Fruit fly (Drosophila melanogaster) whole organism, wandering third instar larva: ENCODE data around the gene CG17328.
A peak's percentile ranks its signal among the peaks of the same experiment; 100 is the strongest.

ENCODE experiments used
- Abd-B ChIP-seq: fragments of >200 bp; optimal IDR thresholded peaks from 2 replicates; lab custom pipeline; 2017; ENCODE audit warnings: missing biosample characterization, missing genetic modification characterization
- CG32264 ChIP-seq: fragments of 200-800 bp; sonication (Bioruptor generic); optimal IDR thresholded peaks from 2 replicates; lab custom pipeline; 2016; ENCODE audit warnings: missing biosample characterization, missing genetic modification characterization
- CG9705 ChIP-seq: fragments of 200-800 bp; sonication (Bioruptor generic); optimal IDR thresholded peaks from 2 replicates; lab custom pipeline; 2018; ENCODE audit warnings: missing biosample characterization, mild to moderate bottlenecking, missing genetic modification characterization
- CrebA ChIP-seq: fragments of 200-800 bp; sonication (Bioruptor generic); optimal IDR thresholded peaks from 2 replicates; lab custom pipeline; 2016; ENCODE audit warnings: missing biosample characterization, mild to moderate bottlenecking, missing genetic modification characterization, borderline replicate concordance
- Dfd ChIP-seq: fragments of >200 bp; optimal IDR thresholded peaks from 2 replicates; lab custom pipeline; 2017; ENCODE audit warnings: missing biosample characterization, missing genetic modification characterization
- Dif ChIP-seq: fragments of 200-275, 200-300 bp; sonication (Bioruptor generic); optimal IDR thresholded peaks from 2 replicates; lab custom pipeline; 2018; ENCODE audit warnings: missing biosample characterization, missing genetic modification characterization; ENCODE audit not compliant: partially characterized antibody
- GATAd ChIP-seq: sonication (Bioruptor generic); optimal IDR thresholded peaks from 2 replicates; lab custom pipeline; 2016; ENCODE audit warnings: missing biosample characterization, missing genetic modification characterization
- HLH106 ChIP-seq: fragments of 200-800 bp; optimal IDR thresholded peaks from 3 replicates; lab custom pipeline; 2019; ENCODE audit warnings: missing biosample characterization, mild to moderate bottlenecking, missing genetic modification characterization, moderate library complexity
- Hnf4 ChIP-seq: fragments of 200-800 bp; sonication (Bioruptor generic); optimal IDR thresholded peaks from 2 replicates; lab custom pipeline; 2016; ENCODE audit warnings: missing biosample characterization, mild to moderate bottlenecking, missing genetic modification characterization
- Hr78 ChIP-seq: fragments of >200 bp; optimal IDR thresholded peaks from 2 replicates; lab custom pipeline; 2017; ENCODE audit warnings: missing biosample characterization, missing genetic modification characterization
- Hr83 ChIP-seq: fragments of 200-300 bp; sonication (Bioruptor generic); optimal IDR thresholded peaks from 2 replicates; lab custom pipeline; 2016; ENCODE audit warnings: missing biosample characterization, mild to moderate bottlenecking, missing genetic modification characterization, moderate library complexity; ENCODE audit not compliant: poor library complexity, severe bottlenecking
- Jra ChIP-seq: sonication (Bioruptor generic); optimal IDR thresholded peaks from 2 replicates; lab custom pipeline; 2016; ENCODE audit warnings: missing biosample characterization, missing genetic modification characterization
- Mio ChIP-seq: sonication (Bioruptor generic); optimal IDR thresholded peaks from 2 replicates; lab custom pipeline; 2016; ENCODE audit warnings: missing biosample characterization, missing genetic modification characterization
- Myc ChIP-seq: fragments of >200 bp; optimal IDR thresholded peaks from 2 replicates; lab custom pipeline; 2017
- N ChIP-seq: fragments of >200 bp; optimal IDR thresholded peaks from 2 replicates; lab custom pipeline; 2018; ENCODE audit warnings: missing biosample characterization, missing external identifiers, missing genetic modification characterization
- OdsH ChIP-seq: fragments of 200-800 bp; sonication (Bioruptor generic); optimal IDR thresholded peaks from 2 replicates; lab custom pipeline; 2016; ENCODE audit warnings: missing biosample characterization, mild to moderate bottlenecking, missing genetic modification characterization
- Rel ChIP-seq, 2 experiments: fragments of 200-800 bp; sonication (Bioruptor generic) in 1 of 2; optimal IDR thresholded peaks; 2 replicates in 1 of 2; 3 replicates in 1 of 2; lab custom pipeline; 2016 to 2019; ENCODE audit warnings: mild to moderate bottlenecking in 2 of 2, missing biosample characterization in 2 of 2, missing genetic modification characterization in 2 of 2, moderate library complexity in 1 of 2
- Sp1 ChIP-seq: fragments of 200-800 bp; sonication (Bioruptor generic); optimal IDR thresholded peaks from 3 replicates; lab custom pipeline; 2019; ENCODE audit warnings: missing biosample characterization, mild to moderate bottlenecking, missing genetic modification characterization, moderate library complexity
- Vsx2 ChIP-seq: fragments of 200-300, 225-300 bp; sonication (Bioruptor generic); optimal IDR thresholded peaks from 2 replicates; lab custom pipeline; 2018; ENCODE audit warnings: missing biosample characterization, missing genetic modification characterization; ENCODE audit not compliant: partially characterized antibody
- br ChIP-seq: fragments of 200-800 bp; sonication (Bioruptor generic); optimal IDR thresholded peaks from 2 replicates; lab custom pipeline; 2016; ENCODE audit warnings: missing biosample characterization, missing genetic modification characterization
- brk ChIP-seq: fragments of 200-800 bp; sonication (Bioruptor generic); optimal IDR thresholded peaks from 2 replicates; lab custom pipeline; 2016; ENCODE audit warnings: missing biosample characterization, mild to moderate bottlenecking, missing genetic modification characterization
- dl ChIP-seq, 2 experiments: fragments of 175-275, 200-275 bp in 1 of 2; fragments of 200-275 bp in 1 of 2; sonication (Bioruptor generic); optimal IDR thresholded peaks; lab custom pipeline; 2018; ENCODE audit warnings: mild to moderate bottlenecking in 2 of 2, missing biosample characterization in 2 of 2, missing genetic modification characterization in 2 of 2, moderate library complexity in 2 of 2; ENCODE audit not compliant: partially characterized antibody in 2 of 2, insufficient read depth in 1 of 2
- dmrt93B ChIP-seq: fragments of 200-800 bp; sonication (Bioruptor generic); optimal IDR thresholded peaks from 2 replicates; lab custom pipeline; 2018; ENCODE audit warnings: missing biosample characterization, mild to moderate bottlenecking, missing genetic modification characterization
- dsf ChIP-seq: sonication (Bioruptor generic); optimal IDR thresholded peaks from 2 replicates; lab custom pipeline; 2016; ENCODE audit warnings: missing biosample characterization, missing genetic modification characterization, borderline replicate concordance
- ey ChIP-seq: fragments of 200-800 bp; sonication (Bioruptor generic); optimal IDR thresholded peaks from 2 replicates; lab custom pipeline; 2016; ENCODE audit warnings: missing biosample characterization, missing genetic modification characterization
- foxo ChIP-seq, 2 experiments: fragments of 200-800 bp; sonication (Bioruptor generic); optimal IDR thresholded peaks; 2 replicates in 1 of 2; 3 replicates in 1 of 2; lab custom pipeline; 2016 to 2017; ENCODE audit warnings: missing biosample characterization in 2 of 2, missing genetic modification characterization in 2 of 2
- fru ChIP-seq: fragments of 200-800 bp; sonication (Bioruptor generic); optimal IDR thresholded peaks from 3 replicates; lab custom pipeline; 2016; ENCODE audit warnings: missing biosample characterization, mild to moderate bottlenecking, missing genetic modification characterization
- h ChIP-seq: fragments of 200-800 bp; sonication (Bioruptor generic); optimal IDR thresholded peaks from 3 replicates; lab custom pipeline; 2016; ENCODE audit warnings: missing biosample characterization, mild to moderate bottlenecking, missing genetic modification characterization
- jim ChIP-seq: fragments of 175-275, 200-325 bp; sonication (Bioruptor generic); optimal IDR thresholded peaks from 2 replicates; lab custom pipeline; 2016; ENCODE audit warnings: missing biosample characterization, mild to moderate bottlenecking, missing genetic modification characterization
- lola ChIP-seq: fragments of >200 bp; optimal IDR thresholded peaks from 2 replicates; lab custom pipeline; 2017; ENCODE audit warnings: missing biosample characterization, missing genetic modification characterization
- pan ChIP-seq: fragments of >200 bp; optimal IDR thresholded peaks from 2 replicates; lab custom pipeline; 2017
- psq ChIP-seq: fragments of 200-800 bp; sonication (Bioruptor generic); optimal IDR thresholded peaks from 3 replicates; lab custom pipeline; 2017; ENCODE audit warnings: missing biosample characterization, mild to moderate bottlenecking, missing genetic modification characterization, moderate library complexity
- rgr ChIP-seq: fragments of 200-800 bp; sonication (Bioruptor generic); optimal IDR thresholded peaks from 3 replicates; lab custom pipeline; 2016; ENCODE audit warnings: missing biosample characterization, mild to moderate bottlenecking, missing genetic modification characterization
- sage ChIP-seq: fragments of 200-800 bp; sonication (Bioruptor generic); optimal IDR thresholded peaks from 2 replicates; lab custom pipeline; 2016; ENCODE audit warnings: missing biosample characterization, mild to moderate bottlenecking, missing genetic modification characterization
- sv ChIP-seq: fragments of 200-800 bp; sonication (Bioruptor generic); optimal IDR thresholded peaks from 3 replicates; lab custom pipeline; 2016; ENCODE audit warnings: missing biosample characterization, missing genetic modification characterization
- tai ChIP-seq: sonication (Bioruptor generic); optimal IDR thresholded peaks from 2 replicates; lab custom pipeline; 2016; ENCODE audit warnings: missing biosample characterization, missing genetic modification characterization
- usp ChIP-seq: fragments of >200 bp; optimal IDR thresholded peaks from 2 replicates; lab custom pipeline; 2017; ENCODE audit warnings: missing biosample characterization, missing genetic modification characterization
- woc ChIP-seq: sonication (Bioruptor generic); optimal IDR thresholded peaks from 2 replicates; lab custom pipeline; 2016; ENCODE audit warnings: missing biosample characterization, mild to moderate bottlenecking, missing genetic modification characterization

Gene CG17328

DNA sequence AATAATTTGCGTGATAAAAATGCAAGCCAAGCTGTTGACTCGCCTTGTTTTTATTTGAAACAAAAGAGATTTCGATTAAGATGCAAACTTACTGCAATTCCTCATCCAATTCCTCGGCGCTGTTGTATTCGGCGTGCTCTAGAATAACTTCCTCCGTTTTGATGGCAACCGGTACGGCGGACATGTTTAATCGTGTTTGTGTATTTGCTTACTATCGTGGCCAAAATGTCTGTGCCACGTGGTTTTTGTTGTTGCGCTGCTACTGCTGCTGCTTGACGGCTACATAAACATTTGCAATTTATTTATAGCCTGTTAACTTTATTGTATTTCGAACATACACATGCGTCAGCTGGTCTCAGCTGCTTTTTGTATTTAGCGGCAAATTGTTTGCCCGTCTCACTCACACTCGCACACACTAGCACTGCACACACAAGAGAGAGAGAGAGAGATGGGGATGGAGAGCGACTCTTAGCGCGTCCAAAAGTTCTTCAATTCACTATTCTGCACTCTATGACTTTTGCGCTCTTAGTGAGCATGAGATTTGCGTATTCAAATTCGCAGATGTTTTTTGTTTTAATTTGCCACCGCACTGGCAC, 12.6 kb upstream of the CG17328 start:
- TF ChIP-seq dl (GFP tag; optimal IDR thresholded peaks at IDR 0.05; lab: Kevin White, UChicago; ENCODE audit: insufficient read depth in 1 of 2, partially characterized antibody in 2 of 2) (peak in 1 of 2 experiments; percentile 18), Hnf4 (GFP tag; lab: Kevin White, UChicago) (no peak), Mio (GFP tag; lab: Kevin White, UChicago) (no peak)
- TF ChIP-seq, all 38 proteins: peak for 1

DNA sequence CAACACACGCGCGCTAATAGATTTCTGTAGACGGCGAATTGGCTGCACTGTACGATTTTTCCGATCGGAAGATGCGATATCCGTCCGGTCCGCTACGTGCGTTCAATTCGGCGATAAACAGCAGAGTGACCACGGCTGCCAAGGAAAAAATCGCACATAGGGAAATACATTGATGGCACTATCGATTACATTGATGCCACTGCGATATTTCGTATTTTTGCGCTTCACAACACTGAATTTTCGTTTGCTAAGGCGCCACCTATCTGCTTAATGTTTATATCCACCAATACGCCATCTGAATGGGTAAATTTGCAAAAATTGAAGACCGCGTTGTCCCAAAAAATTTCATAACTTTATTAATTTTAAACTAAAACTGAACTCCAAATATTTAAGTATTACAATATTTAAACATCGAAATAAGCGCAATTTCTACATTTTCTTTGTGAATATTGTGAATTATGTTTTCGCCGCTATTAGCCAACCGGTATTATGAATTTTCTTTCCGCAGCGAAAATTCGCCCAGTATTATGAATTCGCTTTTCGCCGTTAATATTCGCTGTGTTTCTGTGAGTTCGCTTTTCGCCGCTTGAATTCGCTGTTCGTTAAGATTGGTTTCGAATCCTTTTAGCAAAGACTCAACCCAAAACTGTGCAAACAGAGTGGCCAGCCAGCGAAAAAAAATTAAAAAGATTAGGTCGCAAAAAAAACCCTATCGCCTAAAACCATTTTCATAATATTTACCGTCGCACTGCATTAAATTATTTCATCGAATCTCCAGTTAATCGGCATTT, 11.9 kb upstream of the CG17328 start, which contains the start of the genes crp and pkaap:
Gene crp (minus strand): TSS at position 129 of the 791 bp plus-strand sequence.
Gene pkaap (plus strand): TSS at position 689 of the 791 bp plus-strand sequence.
- TF ChIP-seq psq (GFP tag; lab: Kevin White, UChicago) (peak; percentile 34), dl (GFP tag; optimal IDR thresholded peaks at IDR 0.05; lab: Kevin White, UChicago; ENCODE audit: insufficient read depth in 1 of 2, partially characterized antibody in 2 of 2) (peak in 1 of 2 experiments; percentile 62), Hr78 (GFP tag; lab: Kevin White, UChicago) (no peak), h (GFP tag; lab: Kevin White, UChicago) (peak; percentile 86), lola (GFP tag; lab: Kevin White, UChicago) (no peak), jim (GFP tag; lab: Kevin White, UChicago) (peak; percentile 90), Jra (GFP tag; lab: Kevin White, UChicago) (peak; percentile 85), Hr83 (GFP tag; lab: Kevin White, UChicago) (peak; percentile 97), pan (lab: Kevin White, UChicago) (no peak), foxo (GFP tag; optimal IDR thresholded peaks at IDR 0.05; lab: Kevin White, UChicago) (peak; percentile 66 to 88), usp (no peak), ey (GFP tag; lab: Kevin White, UChicago) (peak; percentile 76), sv (GFP tag; lab: Kevin White, UChicago) (peak; percentile 93), GATAd (GFP tag; lab: Kevin White, UChicago) (peak; percentile 64), CrebA (GFP tag; lab: Kevin White, UChicago) (no peak), woc (GFP tag; lab: Kevin White, UChicago) (peak; percentile 48), CG9705 (GFP tag; lab: Kevin White, UChicago) (peak; percentile 58), sage (GFP tag; lab: Kevin White, UChicago) (peak; percentile 63), tai (GFP tag; lab: Kevin White, UChicago) (peak; percentile 97), dmrt93B (GFP tag; lab: Kevin White, UChicago) (peak; percentile 42), br (peak; percentile 76), Rel (GFP tag; optimal IDR thresholded peaks at IDR 0.05; lab: Kevin White, UChicago) (peak; percentile 51), Rel (tag; optimal IDR thresholded peaks at IDR 0.05; lab: Kevin White, UChicago) (peak; percentile 47), N (GFP tag; lab: Kevin White, UChicago) (no peak), Hnf4 (GFP tag; lab: Kevin White, UChicago) (peak; percentile 92), OdsH (peak; percentile 74), HLH106 (tag; lab: Kevin White, UChicago) (peak; percentile 64), Abd-B (GFP tag; lab: Kevin White, UChicago) (no peak), Vsx2 (GFP tag; lab: Kevin White, UChicago) (peak; percentile 98), dsf (GFP tag; lab: Kevin White, UChicago) (peak; percentile 73), Myc (lab: Kevin White, UChicago) (peak; percentile 86), fru (GFP tag; lab: Kevin White, UChicago) (peak; percentile 73), Sp1 (GFP tag; lab: Kevin White, UChicago) (peak; percentile 61), brk (GFP tag; lab: Kevin White, UChicago) (peak; percentile 80), rgr (peak; percentile 86), Mio (GFP tag; lab: Kevin White, UChicago) (peak; percentile 53), Dfd (GFP tag; lab: Kevin White, UChicago) (no peak), Dif (GFP tag; lab: Kevin White, UChicago) (peak; percentile 84), CG32264 (GFP tag; lab: Kevin White, UChicago) (peak; percentile 44)
